Fruit fly (Drosophila melanogaster): Measurements from ENCODE around the gene Sas10.

DNA sequence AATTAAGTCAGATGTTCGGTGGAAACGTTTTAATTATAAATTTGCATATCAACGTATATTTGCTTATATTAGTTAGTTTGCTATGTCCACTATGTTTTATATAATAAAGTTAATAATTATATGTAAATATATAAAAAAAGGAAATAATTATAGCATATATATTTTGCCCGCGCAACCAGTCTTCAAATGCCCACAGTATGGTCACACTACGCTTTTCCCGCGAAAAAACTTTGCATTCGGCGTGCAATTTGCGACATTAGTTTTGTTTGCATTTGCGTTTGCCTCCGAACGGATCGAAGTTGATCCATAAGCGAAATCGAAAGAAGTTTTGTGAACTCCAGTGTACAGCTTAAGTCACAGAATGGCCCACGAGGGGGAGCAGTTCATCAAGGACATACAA is 6.4 kb downstream of the Sas10 start, which contains the start of gene Mcm3:
- TF ChIP-seq Sox15 (GFP tag; optimal IDR thresholded peaks at IDR 0.05) (no peak), CG7368 (GFP tag; optimal IDR thresholded peaks at IDR 0.05) (no peak), CG6276 (GFP tag; optimal IDR thresholded peaks at IDR 0.05) (no peak), svp (GFP tag) (no peak), CG8319 (GFP tag; optimal IDR thresholded peaks at IDR 0.05) (no peak), CG16779 (tag; optimal IDR thresholded peaks at IDR 0.05) (no peak), Eip75B (GFP tag; optimal IDR thresholded peaks at IDR 0.05) (no peak), Sox14 (GFP tag; optimal IDR thresholded peaks at IDR 0.05) (no peak), CG11902 (GFP tag; optimal IDR thresholded peaks at IDR 0.05) (no peak), CG3919 (GFP tag; optimal IDR thresholded peaks at IDR 0.05) (no peak), Eip78C (GFP tag) (no peak), eg (GFP tag; IDR thresholded peaks at IDR 0.05) (no peak), CG4318 (GFP tag; optimal IDR thresholded peaks at IDR 0.05) (no peak)

Measured in whole organism, prepupa.